Fruit fly (Drosophila melanogaster) Kc167 (cell line): ENCODE measurements around the gene abd-A.

Experiments
- Myc ChIP-seq: fragments of >200 bp; optimal IDR thresholded peaks from 2 replicates; lab custom pipeline; 2017; ENCODE audit warnings: missing external identifiers
- Sin3A ChIP-seq: fragments of >200 bp; optimal IDR thresholded peaks from 2 replicates; lab custom pipeline; 2018; ENCODE audit warnings: missing external identifiers
- h ChIP-seq: fragments of >200 bp; optimal IDR thresholded peaks from 3 replicates; lab custom pipeline; 2018; ENCODE audit warnings: missing external identifiers
- insv ChIP-seq: fragments of >200 bp; optimal IDR thresholded peaks from 3 replicates; lab custom pipeline; 2018; ENCODE audit warnings: missing external identifiers
- psq ChIP-seq: fragments of >200 bp; optimal IDR thresholded peaks from 2 replicates; lab custom pipeline; 2017; ENCODE audit warnings: missing external identifiers
- ttk ChIP-seq: sonication (Bioruptor generic); optimal IDR thresholded peaks from 2 replicates; lab custom pipeline; 2017; ENCODE audit warnings: missing external identifiers

The abd-A gene

dm6 chr3R:16791619-16792018 is 38.2 kb downstream of the abd-A start:
- TF ChIP-seq Sin3A (lab: Kevin White, UChicago) (no peak), h (lab: Kevin White, UChicago) (no peak), psq (no peak), insv (lab: Kevin White, UChicago) (no peak)

dm6 chr3R:16788011-16788410 is 41.8 kb downstream of the abd-A start, which contains the start of gene Glut3:
Glut3 (plus strand) TSS chr3R:16788311.
- TF ChIP-seq psq: no peak

- TF ChIP-seq insv (lab: Kevin White, UChicago) (no peak), ttk (lab: Kevin White, UChicago) (no peak), Myc (lab: Kevin White, UChicago) (no peak), psq (no peak), h (lab: Kevin White, UChicago) (no peak), Sin3A (lab: Kevin White, UChicago) (no peak)
Measured at dm6 chr3R:16787378-16787777, 42.5 kb downstream of the abd-A start.

DNA sequence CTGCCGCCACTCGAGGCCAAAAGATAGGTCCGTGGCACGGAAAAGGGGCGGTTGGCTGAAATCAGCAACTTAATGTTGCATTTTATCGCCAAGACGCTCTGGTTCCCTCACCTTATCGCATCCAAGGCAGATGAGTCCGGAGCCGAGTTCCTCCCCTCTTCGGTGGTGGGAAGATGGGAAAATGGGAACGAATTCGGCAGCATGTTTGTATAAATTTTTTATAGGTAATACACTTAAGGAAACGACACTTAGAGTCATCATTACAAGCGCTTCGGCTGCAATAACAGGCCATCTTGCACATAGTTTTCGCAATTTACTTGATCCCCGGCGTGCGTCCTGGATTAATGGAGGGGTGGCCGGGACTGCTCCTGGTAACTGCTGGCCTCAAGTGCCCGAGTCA is 44.8 kb downstream of the abd-A start:
- no peak for TF ChIP-seq insv (lab: Kevin White, UChicago)
- no peak for TF ChIP-seq Myc (lab: Kevin White, UChicago)
- no peak for TF ChIP-seq h (lab: Kevin White, UChicago)
- no peak for TF ChIP-seq psq
- TF ChIP-seq Sin3A (lab: Kevin White, UChicago): no peak
- TF ChIP-seq ttk (lab: Kevin White, UChicago): no peak

DNA sequence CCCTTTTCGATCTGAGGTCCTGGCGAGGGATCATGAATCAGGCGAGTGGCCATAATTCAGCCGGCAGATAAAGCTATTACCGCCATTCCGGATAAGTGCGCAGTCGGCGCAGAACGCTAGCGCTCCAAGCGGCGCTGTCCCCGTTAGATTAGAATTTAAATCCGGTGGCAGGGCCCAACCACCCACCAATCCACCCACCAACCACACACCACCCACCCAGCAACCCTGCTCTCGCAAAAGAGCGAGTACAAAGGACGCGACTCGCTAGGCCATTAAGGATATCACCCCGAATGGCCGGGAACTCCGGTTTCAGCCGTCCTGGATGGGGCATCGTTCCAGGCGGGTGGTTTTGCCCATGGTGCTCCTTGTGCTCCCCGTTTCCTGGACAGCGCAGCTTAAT is 45.9 kb downstream of the abd-A start:
- no peak for TF ChIP-seq insv (lab: Kevin White, UChicago)
- TF ChIP-seq Sin3A (lab: Kevin White, UChicago): no peak
- no peak for TF ChIP-seq Myc (lab: Kevin White, UChicago)
- TF ChIP-seq ttk (lab: Kevin White, UChicago): no peak
- no peak for TF ChIP-seq h (lab: Kevin White, UChicago)
- no peak for TF ChIP-seq psq

DNA sequence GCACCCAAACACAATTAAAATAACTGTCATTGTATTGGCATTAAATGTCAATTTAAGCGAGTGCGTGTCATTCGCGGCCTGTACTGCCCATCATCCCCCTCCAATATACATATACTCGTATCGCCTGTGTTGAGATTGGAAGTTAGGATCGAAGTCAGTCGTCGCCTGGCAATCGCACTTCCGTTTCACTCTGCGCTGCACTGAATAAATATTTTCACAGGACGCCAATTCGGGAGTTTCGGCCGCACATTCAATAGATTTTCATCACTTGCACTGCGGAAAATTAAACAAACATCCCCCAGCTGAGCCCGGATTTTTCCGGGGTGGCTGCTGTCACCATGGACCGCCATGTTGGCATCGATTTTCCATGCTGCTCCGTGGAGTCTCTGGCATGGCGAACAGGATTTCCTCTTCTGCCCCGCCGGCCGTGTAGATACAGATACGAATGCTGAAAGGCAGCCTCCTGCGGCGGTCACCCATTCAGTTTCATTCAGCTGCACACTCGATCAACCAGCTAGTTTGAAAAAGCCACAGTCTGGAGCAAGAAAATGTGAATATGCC is 46.6 kb downstream of the abd-A start:
- TF ChIP-seq Sin3A (lab: Kevin White, UChicago) (no peak), h (lab: Kevin White, UChicago) (no peak), ttk (lab: Kevin White, UChicago) (no peak), Myc (lab: Kevin White, UChicago) (no peak), psq (no peak), insv (lab: Kevin White, UChicago) (no peak)

- TF ChIP-seq h (lab: Kevin White, UChicago) (no peak), psq (no peak), Myc (lab: Kevin White, UChicago) (no peak), Sin3A (lab: Kevin White, UChicago) (no peak), ttk (lab: Kevin White, UChicago) (no peak), insv (lab: Kevin White, UChicago) (no peak)
Measured at dm6 chr3R:16782401-16782800, 47.4 kb downstream of the abd-A start.

- no peak for TF ChIP-seq Myc (lab: Kevin White, UChicago)
- TF ChIP-seq ttk (lab: Kevin White, UChicago): no peak
- TF ChIP-seq Sin3A (lab: Kevin White, UChicago): no peak
- no peak for TF ChIP-seq insv (lab: Kevin White, UChicago)
- TF ChIP-seq h (lab: Kevin White, UChicago): no peak
- TF ChIP-seq psq: no peak
Measured at dm6 chr3R:16773176-16773702, 56.6 kb downstream of the abd-A start.

DNA sequence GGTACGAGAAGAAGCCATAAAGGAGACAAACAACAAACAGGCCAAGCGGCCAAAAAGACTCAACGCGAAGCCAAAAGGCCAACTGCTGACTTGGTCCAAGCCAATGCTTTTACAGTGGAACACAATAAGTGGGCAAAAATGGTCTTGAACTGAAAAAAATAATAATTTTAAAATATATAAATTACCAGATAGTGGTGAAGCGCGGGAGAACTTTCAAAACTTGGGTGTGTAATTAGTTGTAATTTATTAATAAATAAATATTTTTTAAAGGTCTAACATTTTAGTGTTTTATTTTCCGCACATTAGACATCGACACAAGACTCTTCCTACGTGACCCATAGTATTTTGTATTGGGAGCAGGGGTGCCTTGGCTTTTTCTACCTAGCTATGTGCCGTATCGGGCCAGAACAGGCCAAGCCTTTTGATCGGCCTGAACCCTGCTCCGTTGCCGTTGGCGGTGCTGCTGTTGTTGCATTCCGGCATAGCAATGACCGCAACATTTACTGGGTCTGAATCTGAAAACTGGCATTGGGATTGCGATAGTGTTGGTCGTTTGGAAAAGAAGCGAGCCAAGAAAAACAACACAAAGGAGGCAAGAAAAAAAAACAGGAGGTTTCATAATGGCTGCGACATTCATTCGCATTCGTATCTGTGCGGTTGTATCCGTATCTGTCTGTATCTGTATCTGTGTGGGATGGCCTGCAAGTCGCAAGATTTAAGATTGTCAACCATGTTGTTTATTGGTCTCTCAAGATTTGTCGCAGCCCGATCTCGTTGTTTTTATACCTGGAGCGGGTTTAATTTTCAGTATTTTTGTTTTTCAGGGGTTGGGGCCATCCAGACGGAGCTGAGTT is 58.0 kb downstream of the abd-A start:
- TF ChIP-seq h (lab: Kevin White, UChicago) (no peak), psq (no peak), insv (lab: Kevin White, UChicago) (no peak), Myc (lab: Kevin White, UChicago) (no peak), Sin3A (lab: Kevin White, UChicago) (no peak), ttk (lab: Kevin White, UChicago) (no peak)

DNA sequence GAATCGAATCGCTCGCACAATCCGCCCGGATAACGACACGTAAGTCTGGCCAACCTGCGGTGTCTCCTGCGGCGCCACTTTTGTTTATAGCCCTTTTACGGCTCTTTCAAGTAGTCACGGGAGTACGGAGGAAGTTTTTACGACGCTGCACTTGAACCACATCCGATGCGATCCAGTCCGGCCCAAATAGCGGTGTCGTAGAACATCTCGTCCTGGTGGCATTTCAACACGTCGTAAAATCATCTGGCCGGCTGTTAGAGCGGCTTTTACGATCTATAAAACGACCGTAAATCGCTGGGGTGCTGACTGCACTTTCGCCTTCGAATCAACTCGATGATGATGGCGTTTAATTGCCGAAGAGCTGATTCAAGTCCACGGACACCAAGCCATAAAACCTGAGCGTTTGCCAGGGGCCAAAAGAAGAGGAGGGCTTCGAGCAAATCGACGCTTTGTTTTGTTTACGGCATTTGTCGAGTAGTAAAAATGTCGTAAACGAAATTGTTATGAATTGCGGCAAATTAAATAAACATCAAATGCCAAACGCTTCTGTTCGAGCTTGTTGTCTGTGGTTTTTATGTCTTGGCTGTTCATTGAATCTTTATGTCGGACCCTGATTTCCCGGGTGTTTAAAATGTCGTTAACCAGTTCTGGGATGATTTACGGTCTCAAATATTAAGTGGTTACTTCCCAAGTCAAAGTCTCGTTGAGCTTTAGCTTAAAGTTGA is 59.0 kb downstream of the abd-A start:
- TF ChIP-seq Sin3A (lab: Kevin White, UChicago) (no peak), h (lab: Kevin White, UChicago) (no peak), ttk (lab: Kevin White, UChicago) (no peak), insv (lab: Kevin White, UChicago) (no peak), psq (no peak), Myc (lab: Kevin White, UChicago) (no peak)

dm6 chr3R:16769404-16769803 is 60.4 kb downstream of the abd-A start:
- TF ChIP-seq ttk (lab: Kevin White, UChicago) (no peak), Sin3A (lab: Kevin White, UChicago) (no peak), psq (no peak), h (lab: Kevin White, UChicago) (no peak), Myc (lab: Kevin White, UChicago) (no peak), insv (lab: Kevin White, UChicago) (no peak)
